Worm (Caenorhabditis elegans): ENCODE results near the gene mrpl-18.
A peak's percentile ranks its signal among the peaks of the same experiment; 100 is the strongest.

Gene mrpl-18

ce11 chrIII:8145971-8146370, 1.2 kb downstream of the mrpl-18 start:
- TF ChIP-seq unc-62 (GFP tag; optimal IDR thresholded peaks at IDR 0.05) (no peak), unc-55 (GFP tag; optimal IDR thresholded peaks at IDR 0.05) (peak; percentile 46)

DNA sequence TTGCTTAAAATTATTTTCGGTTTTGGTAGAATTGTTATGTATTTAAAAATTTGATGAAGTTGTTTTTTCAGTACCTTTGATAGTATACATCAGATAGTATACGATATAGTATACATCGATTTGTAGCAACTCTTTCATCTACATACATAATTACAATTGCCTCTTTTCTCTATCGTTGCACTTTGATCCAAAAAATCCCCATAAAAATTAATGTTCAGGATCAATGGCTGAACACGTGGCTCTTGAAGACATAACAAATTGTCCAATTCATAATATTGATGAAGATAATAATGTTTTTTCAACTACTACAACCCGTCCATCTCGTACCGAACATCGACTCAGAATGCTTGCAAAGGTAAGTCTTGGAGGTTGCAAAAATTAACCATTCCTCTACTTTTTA, 3.9 kb downstream of the mrpl-18 start, which contains the start of gene D2007.2:
Gene D2007.2, plus strand, starts transcription at position 213 of the 400 bp plus-strand sequence.
- TF ChIP-seq nhr-25 (tag; optimal IDR thresholded peaks at IDR 0.05) (no peak), snpc-4 (tag; optimal IDR thresholded peaks at IDR 0.05) (no peak), mdl-1 (tag; optimal IDR thresholded peaks at IDR 0.05) (no peak), F13H6.1 (tag; optimal IDR thresholded peaks at IDR 0.05) (no peak), unc-55 (GFP tag; optimal IDR thresholded peaks at IDR 0.05) (no peak)

DNA sequence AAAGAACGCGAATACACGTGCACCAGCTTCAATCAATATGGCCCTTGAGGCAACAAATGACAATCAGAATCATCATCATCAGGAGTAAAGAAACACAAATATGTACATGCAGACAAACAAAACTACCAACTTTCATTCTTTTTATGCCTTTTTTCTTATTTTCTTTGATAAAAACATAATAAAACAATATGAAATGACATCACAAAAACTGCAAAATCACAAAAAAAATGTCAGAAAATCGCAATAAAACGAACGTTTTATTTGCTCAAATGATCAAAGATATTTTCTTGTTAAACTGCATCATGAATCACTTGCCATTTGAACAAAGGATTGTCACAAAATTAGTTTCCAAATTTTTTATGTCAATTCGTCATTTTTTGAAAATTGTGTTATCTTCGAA, 9.6 kb downstream of the mrpl-18 start:
- TF ChIP-seq fos-1 (tag; optimal IDR thresholded peaks at IDR 0.05) (peak; percentile 16), nhr-12 (tag; optimal IDR thresholded peaks at IDR 0.05) (no peak), F13H6.1 (tag; optimal IDR thresholded peaks at IDR 0.05) (no peak)

DNA sequence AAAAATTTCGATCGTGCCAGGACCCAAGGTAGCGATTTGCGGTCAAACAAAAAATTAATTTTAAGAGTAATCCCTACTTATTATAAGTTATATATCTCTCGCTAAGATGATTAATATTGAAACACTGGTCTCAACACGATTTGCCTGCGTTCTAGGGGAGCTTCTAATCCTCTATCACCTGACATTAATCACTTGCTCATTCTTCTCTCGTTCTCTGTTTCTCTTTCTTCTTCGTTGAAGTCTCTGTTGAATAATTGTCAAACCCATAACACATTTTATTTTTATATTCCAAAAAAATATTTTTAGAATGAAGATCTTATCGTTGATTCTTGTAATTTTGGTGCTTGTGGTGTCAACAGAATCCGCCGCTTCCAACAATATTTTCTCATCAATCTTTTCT, 10.4 kb downstream of the mrpl-18 start, which contains the start of gene D2007.1:
Gene D2007.1, plus strand, starts transcription at position 301 of the 400 bp plus-strand sequence.
- TF ChIP-seq snpc-4 (tag; optimal IDR thresholded peaks at IDR 0.05) (no peak), ceh-82 (tag; optimal IDR thresholded peaks at IDR 0.05) (no peak), lsy-2 (tag; optimal IDR thresholded peaks at IDR 0.05) (peak in 1 of 2 experiments; percentile 1), skn-1 (tag; optimal IDR thresholded peaks at IDR 0.05) (no peak), C34F6.9 (tag; optimal IDR thresholded peaks at IDR 0.05) (peak; percentile 32)

DNA sequence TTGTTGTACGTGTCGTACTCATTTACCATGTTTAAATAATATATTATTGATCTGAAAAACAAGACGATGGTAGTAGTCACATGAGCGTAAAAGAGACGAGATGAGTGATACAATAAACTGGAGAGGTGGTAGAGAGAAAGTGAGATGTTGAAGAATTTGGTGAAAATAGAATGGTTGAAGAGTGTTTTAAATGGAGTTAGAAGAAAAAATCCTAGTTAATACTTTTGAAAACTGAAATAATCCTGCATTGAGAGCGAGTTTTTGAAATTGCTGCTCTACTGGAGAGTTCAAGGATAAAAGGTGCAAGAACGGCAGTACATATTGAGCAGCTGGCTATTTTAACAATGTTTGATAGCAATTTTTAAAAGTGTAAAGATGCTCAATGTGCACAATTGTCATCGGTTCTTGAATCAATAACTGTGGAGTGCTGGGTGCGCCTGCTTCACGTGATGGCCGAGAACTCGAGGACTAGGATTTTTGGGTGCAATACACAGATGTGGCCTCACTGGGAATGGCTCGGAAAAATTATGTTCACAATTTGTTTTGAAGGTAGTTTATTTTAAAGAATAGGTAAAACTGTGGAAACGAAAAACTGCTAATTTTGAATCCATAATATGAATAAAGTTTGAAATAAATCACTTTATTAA, 13.4 kb downstream of the mrpl-18 start, which contains the start of gene atg-13:
Gene atg-13, minus strand, starts transcription at position 51 of the 647 bp plus-strand sequence.
- TF ChIP-seq elt-1 (tag; optimal IDR thresholded peaks at IDR 0.05) = no peak
- peak; percentile 17 for TF ChIP-seq nhr-129 (tag; optimal IDR thresholded peaks at IDR 0.05)
- TF ChIP-seq ztf-1 (GFP tag; conservative IDR thresholded peaks at IDR 0.05) = no peak
- peak; percentile 1 for TF ChIP-seq fos-1 (tag; optimal IDR thresholded peaks at IDR 0.05)
- peak in 1 of 2 experiments; percentile 34 for TF ChIP-seq lsy-2 (tag; optimal IDR thresholded peaks at IDR 0.05)
- peak; percentile 8 for TF ChIP-seq gmeb-1 (tag; optimal IDR thresholded peaks at IDR 0.05)

DNA sequence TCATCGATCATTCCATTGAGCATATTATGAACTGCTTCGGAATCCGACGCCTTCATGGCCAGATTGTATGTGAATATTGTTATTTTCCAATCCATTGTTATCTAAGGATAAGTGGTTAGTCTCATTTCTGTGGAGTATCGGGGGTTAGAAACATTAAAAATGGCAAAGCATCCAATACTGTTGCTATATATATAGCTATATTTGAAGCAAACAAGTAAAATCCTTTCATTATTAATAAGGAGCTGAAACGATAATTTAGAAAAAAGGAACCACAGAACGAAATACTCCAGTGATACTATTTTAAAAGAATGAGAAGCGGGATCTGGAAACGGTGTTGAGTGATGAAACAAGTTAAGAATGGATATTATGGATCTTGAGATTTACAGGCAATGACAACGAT, 16.4 kb downstream of the mrpl-18 start, which contains the start of gene inpp-5K:
Gene inpp-5K, minus strand, starts transcription at position 101 of the 400 bp plus-strand sequence.
- no peak for TF ChIP-seq ZK546.5 (tag; optimal IDR thresholded peaks at IDR 0.05)
- no peak for TF ChIP-seq zag-1 (tag; optimal IDR thresholded peaks at IDR 0.05)
- TF ChIP-seq nhr-129 (tag; optimal IDR thresholded peaks at IDR 0.05) = no peak
- no peak for TF ChIP-seq lin-13 (GFP tag; optimal IDR thresholded peaks at IDR 0.05)
- TF ChIP-seq Y55F3AM.14 (GFP tag; optimal IDR thresholded peaks at IDR 0.05) = no peak
- TF ChIP-seq lsy-2 (tag; optimal IDR thresholded peaks at IDR 0.05) = no peak
- no peak for TF ChIP-seq ztf-1 (GFP tag; conservative IDR thresholded peaks at IDR 0.05)
- no peak for TF ChIP-seq unc-55 (GFP tag; optimal IDR thresholded peaks at IDR 0.05)
- no peak for TF ChIP-seq ztf-4 (tag; optimal IDR thresholded peaks at IDR 0.05)
- no peak for TF ChIP-seq elt-1 (tag; optimal IDR thresholded peaks at IDR 0.05)
- TF ChIP-seq elt-3 (tag; optimal IDR thresholded peaks at IDR 0.05) = no peak
- TF ChIP-seq nhr-11 (tag; optimal IDR thresholded peaks at IDR 0.05) = no peak
- no peak for TF ChIP-seq lin-11 (tag; optimal IDR thresholded peaks at IDR 0.05)
- no peak for TF ChIP-seq crh-2 (tag; optimal IDR thresholded peaks at IDR 0.05)
- TF ChIP-seq lin-39 (tag; optimal IDR thresholded peaks at IDR 0.05) = no peak

- no peak for TF ChIP-seq nhr-6 (tag; optimal IDR thresholded peaks at IDR 0.05)
- TF ChIP-seq R02D3.7 (tag; optimal IDR thresholded peaks at IDR 0.05) = no peak
- peak; percentile 9 for TF ChIP-seq unc-55 (GFP tag; optimal IDR thresholded peaks at IDR 0.05)
Measured at ce11 chrIII:8163283-8163682, 18.5 kb downstream of the mrpl-18 start, which contains the start of gene bath-42. TSS of gene bath-42 (minus strand) at chrIII:8163383.
